Worm (Caenorhabditis elegans) whole organism, dauer: ENCODE measurements around the gene C48B4.12.

Experiments
- unc-62 ChIP-seq: sonication (generic microtip); optimal IDR thresholded peaks from 2 replicates; lab custom pipeline; 2017; ENCODE audit warnings: missing biosample characterization, missing genetic modification reagents, missing genetic modification characterization

Gene C48B4.12

ce11 chrIII:9629855-9630254, 32.7 kb downstream of the C48B4.12 start, which contains the start of gene rpac-19:
TSS of gene rpac-19 (minus strand) at chrIII:9629885.
- no peak for TF ChIP-seq unc-62 (GFP tag; lab: Kevin White, UChicago)

ce11 chrIII:9631117-9631655, 34.0 kb downstream of the C48B4.12 start, which contains the start of gene ubc-7:
TSS of gene ubc-7 (minus strand) at chrIII:9631167.
- TF ChIP-seq unc-62 (GFP tag; lab: Kevin White, UChicago), result no peak

ce11 chrIII:9637016-9637415, 39.9 kb downstream of the C48B4.12 start, which contains the start of gene gei-13:
TSS of gene gei-13 (minus strand) at chrIII:9637116.
- TF ChIP-seq unc-62 (GFP tag; lab: Kevin White, UChicago), result no peak

ce11 chrIII:9638159-9638754, 41.1 kb downstream of the C48B4.12 start:
- TF ChIP-seq unc-62 (GFP tag; lab: Kevin White, UChicago), result no peak

- no peak for TF ChIP-seq unc-62 (GFP tag; lab: Kevin White, UChicago)
These were observed 42.3 kb downstream of the C48B4.12 start for ce11 chrIII:9639281-9640050.

- no peak for TF ChIP-seq unc-62 (GFP tag; lab: Kevin White, UChicago)
These were observed 45.0 kb downstream of the C48B4.12 start for ce11 chrIII:9642110-9642509.

ce11 chrIII:9645099-9645498, 48.0 kb downstream of the C48B4.12 start:
- no peak for TF ChIP-seq unc-62 (GFP tag; lab: Kevin White, UChicago)

ce11 chrIII:9646440-9647021, 49.4 kb downstream of the C48B4.12 start:
- TF ChIP-seq unc-62 (GFP tag; lab: Kevin White, UChicago), result no peak
